Worm (Caenorhabditis elegans): ENCODE measurements around the gene flp-25.

The flp-25 gene

ce11 chrIII:9401036-9401435 lies 39.7 kb downstream of the flp-25 start, which contains the start of gene nlp-48:
Gene nlp-48 (minus strand): TSS chrIII:9401136.
- no peak for TF ChIP-seq unc-39 (tag; optimal IDR thresholded peaks at IDR 0.05)
- TF ChIP-seq sem-2 (GFP tag; optimal IDR thresholded peaks at IDR 0.05) = no peak
- TF ChIP-seq nhr-237 (tag; optimal IDR thresholded peaks at IDR 0.05) = no peak
- no peak for TF ChIP-seq mep-1 (tag; optimal IDR thresholded peaks at IDR 0.05)
- no peak for TF ChIP-seq nhr-76 (tag; optimal IDR thresholded peaks at IDR 0.05)
- TF ChIP-seq ceh-43 (GFP tag; optimal IDR thresholded peaks at IDR 0.05) = no peak
- no peak for TF ChIP-seq lin-13 (tag; optimal IDR thresholded peaks at IDR 0.05)
- no peak for TF ChIP-seq elt-1 (tag; optimal IDR thresholded peaks at IDR 0.05; ENCODE audit: borderline replicate concordance, insufficient read depth)
- TF ChIP-seq flh-1 (GFP tag; optimal IDR thresholded peaks at IDR 0.05) = no peak
- TF ChIP-seq snpc-4 (tag; optimal IDR thresholded peaks at IDR 0.05) = no peak
- TF ChIP-seq hlh-1 (tag; optimal IDR thresholded peaks at IDR 0.05) = no peak
- TF ChIP-seq cnd-1 (tag; optimal IDR thresholded peaks at IDR 0.05) = no peak
- no peak for TF ChIP-seq pha-4 (tag; optimal IDR thresholded peaks at IDR 0.05)
- no peak for TF ChIP-seq elt-3 (tag; optimal IDR thresholded peaks at IDR 0.05)
- no peak for TF ChIP-seq unc-120 (tag; optimal IDR thresholded peaks at IDR 0.05; ENCODE audit: poor library complexity, severe bottlenecking)
- TF ChIP-seq lin-32 (GFP tag; optimal IDR thresholded peaks at IDR 0.05) = no peak
- no peak for TF ChIP-seq tbx-8 (GFP tag; optimal IDR thresholded peaks at IDR 0.05)
- TF ChIP-seq nhr-12 (tag; optimal IDR thresholded peaks at IDR 0.05) = no peak
- TF ChIP-seq mab-5 (tag; optimal IDR thresholded peaks at IDR 0.05) = no peak
- TF ChIP-seq ceh-83 (GFP tag; optimal IDR thresholded peaks at IDR 0.05) = no peak

DNA sequence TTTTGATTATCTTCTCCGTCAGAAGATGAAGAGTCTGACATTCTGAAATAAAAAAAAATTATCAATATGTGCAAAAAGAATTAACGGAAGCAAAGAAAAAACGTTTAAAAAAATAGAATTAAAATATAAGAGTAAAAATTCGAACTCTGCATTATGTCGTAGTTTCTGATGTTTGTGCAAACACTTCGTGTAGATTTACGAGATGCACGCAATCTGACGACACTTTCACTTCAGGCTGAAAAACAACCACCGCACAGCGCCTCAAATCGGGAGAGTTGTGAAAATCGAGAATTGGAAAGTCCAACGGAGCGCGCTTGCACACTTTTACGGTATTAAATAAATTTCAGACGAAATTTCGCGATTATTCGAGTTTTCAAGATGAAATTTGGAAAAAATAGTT lies 45.3 kb downstream of the flp-25 start, which contains the start of gene T26G10.1:
TSS of gene T26G10.1 (minus strand) at position 42 of the 400 bp plus-strand sequence.
- TF ChIP-seq blmp-1 (tag; optimal IDR thresholded peaks at IDR 0.05) (peak; percentile 43), snpc-4 (tag; optimal IDR thresholded peaks at IDR 0.05) (no peak), mep-1 (tag; optimal IDR thresholded peaks at IDR 0.05) (peak; percentile 49), pha-4 (tag; optimal IDR thresholded peaks at IDR 0.05) (peak; percentile 35), lin-13 (tag; optimal IDR thresholded peaks at IDR 0.05) (no peak), ztf-11 (tag; optimal IDR thresholded peaks at IDR 0.05) (no peak), elt-1 (tag; optimal IDR thresholded peaks at IDR 0.05; ENCODE audit: borderline replicate concordance, insufficient read depth) (no peak), lsy-2 (tag; optimal IDR thresholded peaks at IDR 0.05) (peak; percentile 64), tbx-8 (GFP tag; optimal IDR thresholded peaks at IDR 0.05) (no peak), nhr-237 (tag; optimal IDR thresholded peaks at IDR 0.05) (peak; percentile 30), nhr-12 (tag; optimal IDR thresholded peaks at IDR 0.05) (no peak), drap-1 (GFP tag; optimal IDR thresholded peaks at IDR 0.05) (no peak), ces-1 (GFP tag; optimal IDR thresholded peaks at IDR 0.05) (peak; percentile 66), ceh-39 (tag; optimal IDR thresholded peaks at IDR 0.05) (no peak), zip-8 (tag; optimal IDR thresholded peaks at IDR 0.05) (no peak)

ce11 chrIII:9413340-9413739 lies 52.0 kb downstream of the flp-25 start, which contains the start of gene T26G10.3:
Gene T26G10.3 (minus strand): TSS chrIII:9413440.
- TF ChIP-seq pha-4 (tag; optimal IDR thresholded peaks at IDR 0.05) = no peak
- TF ChIP-seq sem-2 (GFP tag; optimal IDR thresholded peaks at IDR 0.05) = no peak
- no peak for TF ChIP-seq M03D4.4 (tag; optimal IDR thresholded peaks at IDR 0.05)
- TF ChIP-seq nhr-237 (tag; optimal IDR thresholded peaks at IDR 0.05) = no peak
- TF ChIP-seq unc-39 (tag; optimal IDR thresholded peaks at IDR 0.05) = no peak
- TF ChIP-seq ceh-39 (tag; optimal IDR thresholded peaks at IDR 0.05) = no peak
- TF ChIP-seq lsy-2 (tag; optimal IDR thresholded peaks at IDR 0.05) = no peak
- TF ChIP-seq mab-5 (tag; optimal IDR thresholded peaks at IDR 0.05) = no peak
- TF ChIP-seq elt-3 (tag; optimal IDR thresholded peaks at IDR 0.05) = no peak
- no peak for TF ChIP-seq unc-62 (GFP tag; optimal IDR thresholded peaks at IDR 0.05)
- TF ChIP-seq sptf-1 (tag; optimal IDR thresholded peaks at IDR 0.05) = no peak
- no peak for TF ChIP-seq cnd-1 (tag; optimal IDR thresholded peaks at IDR 0.05)
- TF ChIP-seq lin-13 (tag; optimal IDR thresholded peaks at IDR 0.05) = no peak
- no peak for TF ChIP-seq bed-3 (GFP tag; optimal IDR thresholded peaks at IDR 0.05)
- TF ChIP-seq ceh-83 (GFP tag; optimal IDR thresholded peaks at IDR 0.05) = no peak
- TF ChIP-seq nhr-2 (tag; optimal IDR thresholded peaks at IDR 0.05) = no peak
- no peak for TF ChIP-seq ces-1 (GFP tag; optimal IDR thresholded peaks at IDR 0.05)
- no peak for TF ChIP-seq flh-1 (GFP tag; optimal IDR thresholded peaks at IDR 0.05)
- TF ChIP-seq nhr-28 (tag; optimal IDR thresholded peaks at IDR 0.05) = no peak
